Fruit fly (Drosophila melanogaster) whole organism, embryonic: ENCODE data around the gene Glyat.

Experiments used
- Adf1 ChIP-seq: fragments of 200-800 bp; sonication (Bioruptor generic); IDR thresholded peaks from 2 replicates; pipeline ENCODE4 v1.3.6; 2022; ENCODE audit warnings: missing biosample characterization, missing genetic modification characterization
- BEAF-32 ChIP-seq: fragments of 200-800 bp; sonication (Bioruptor generic); optimal IDR thresholded peaks from 3 replicates; lab custom pipeline; 2017; ENCODE audit warnings: missing biosample characterization, missing genetic modification characterization, mild to moderate bottlenecking, moderate library complexity, missing genetic modification reagents
- CG10267 ChIP-seq: fragments of 200-800 bp; sonication (Bioruptor generic); optimal IDR thresholded peaks from 2 replicates; lab custom pipeline; 2018; ENCODE audit warnings: missing biosample characterization, mild to moderate bottlenecking, missing genetic modification characterization, moderate library complexity
- CG10274 ChIP-seq: fragments of 200-800 bp; sonication (Bioruptor generic); optimal IDR thresholded peaks from 3 replicates; lab custom pipeline; 2017; ENCODE audit warnings: missing biosample characterization, mild to moderate bottlenecking, missing genetic modification characterization
- CG10366 ChIP-seq: fragments of 200-800 bp; sonication (Bioruptor generic); IDR thresholded peaks from 2 replicates; pipeline ENCODE4 v1.3.6; 2022; ENCODE audit warnings: missing biosample characterization, missing genetic modification characterization
- CG13775 ChIP-seq: fragments of 200-800 bp; sonication (Bioruptor generic); optimal IDR thresholded peaks from 3 replicates; lab custom pipeline; 2017; ENCODE audit warnings: missing biosample characterization, mild to moderate bottlenecking, missing genetic modification characterization
- CG14441 ChIP-seq: fragments of 200-800 bp; sonication (Bioruptor generic); IDR thresholded peaks from 2 replicates; pipeline ENCODE4 v1.3.6; 2022; ENCODE audit warnings: missing biosample characterization, missing genetic modification characterization
- CG15514 ChIP-seq: fragments of 200-800 bp; sonication (Bioruptor generic); optimal IDR thresholded peaks from 3 replicates; lab custom pipeline; 2017; ENCODE audit warnings: missing biosample characterization, missing genetic modification characterization, mild to moderate bottlenecking, moderate library complexity, missing genetic modification reagents
- CG18476 ChIP-seq: fragments of 200-800 bp; sonication (Bioruptor generic); optimal IDR thresholded peaks from 2 replicates; lab custom pipeline; 2016; ENCODE audit warnings: missing biosample characterization, mild to moderate bottlenecking, missing genetic modification characterization
- CG18764 ChIP-seq: fragments of 200-800 bp; sonication (Bioruptor generic); optimal IDR thresholded peaks from 3 replicates; lab custom pipeline; 2016; ENCODE audit warnings: missing biosample characterization, missing genetic modification characterization
- CG30431 ChIP-seq: fragments of 200-800 bp; sonication (Bioruptor generic); optimal IDR thresholded peaks from 2 replicates; lab custom pipeline; 2017; ENCODE audit warnings: missing biosample characterization, missing genetic modification characterization
- CG31224 ChIP-seq: fragments of 200-800 bp; sonication (Bioruptor generic); IDR thresholded peaks from 2 replicates; pipeline ENCODE4 v1.3.6; 2022; ENCODE audit warnings: missing biosample characterization, missing genetic modification characterization
- CG31441 ChIP-seq: fragments of 200-800 bp; sonication (Bioruptor generic); IDR thresholded peaks from 2 replicates; pipeline ENCODE4 v1.3.6; 2022; ENCODE audit warnings: missing biosample characterization, missing genetic modification characterization
- CG34422 ChIP-seq: fragments of 200-800 bp; sonication (Bioruptor generic); IDR thresholded peaks from 3 replicates; pipeline ENCODE4 v1.3.6; 2022; ENCODE audit warnings: missing biosample characterization, missing genetic modification characterization
- CG6854 ChIP-seq: fragments of 200-800 bp; sonication (Bioruptor generic); optimal IDR thresholded peaks from 3 replicates; lab custom pipeline; 2017; ENCODE audit warnings: missing biosample characterization, mild to moderate bottlenecking, missing genetic modification characterization
- CG7357 ChIP-seq: fragments of 200-800 bp; sonication (Bioruptor generic); IDR thresholded peaks from 3 replicates; pipeline ENCODE4 v1.3.6; 2022; ENCODE audit warnings: missing biosample characterization, missing genetic modification characterization
- CG7745 ChIP-seq: fragments of 200-800 bp; sonication (Bioruptor generic); optimal IDR thresholded peaks from 2 replicates; lab custom pipeline; 2018; ENCODE audit warnings: missing biosample characterization, mild to moderate bottlenecking, missing genetic modification characterization, moderate library complexity
- CG8290 ChIP-seq, 3 experiments: fragments of 200-800 bp; sonication (Bioruptor generic); optimal IDR thresholded peaks; 2 replicates each; lab custom pipeline; 2016 to 2019; ENCODE audit warnings: missing biosample characterization in 3 of 3, missing genetic modification characterization in 3 of 3, mild to moderate bottlenecking in 2 of 3, moderate library complexity in 1 of 3
- D ChIP-seq, 2 experiments: fragments of 200-800 bp in 1 of 2; fragments of >200 bp in 1 of 2; sonication (Bioruptor generic) in 1 of 2; optimal IDR thresholded peaks; 2 replicates in 1 of 2; 3 replicates in 1 of 2; lab custom pipeline; 2017; ENCODE audit warnings: mild to moderate bottlenecking in 1 of 2, missing biosample characterization in 1 of 2, missing genetic modification characterization in 1 of 2, missing genetic modification reagents in 1 of 2
- Ets65A ChIP-seq: fragments of 200-800 bp; sonication (Bioruptor generic); peaks from one replicate; lab custom pipeline; 2016; ENCODE audit warnings: missing biosample characterization, missing genetic modification characterization
- Fer3 ChIP-seq: fragments of 200-800 bp; sonication (Bioruptor generic); optimal IDR thresholded peaks from 2 replicates; lab custom pipeline; 2018; ENCODE audit warnings: missing biosample characterization, mild to moderate bottlenecking, missing genetic modification characterization, moderate library complexity
- Lhr ChIP-seq: fragments of 200-800 bp; sonication (Bioruptor generic); optimal IDR thresholded peaks from 3 replicates; lab custom pipeline; 2017; ENCODE audit warnings: mild to moderate bottlenecking, missing biosample characterization, missing genetic modification reagents, missing genetic modification characterization
- MBD-R2 ChIP-seq: fragments of 200-800 bp; sonication (Bioruptor generic); IDR thresholded peaks from 2 replicates; pipeline ENCODE4 v1.3.6; 2022; ENCODE audit warnings: missing biosample characterization, missing genetic modification characterization
- MESR4 ChIP-seq: fragments of 200-800 bp; sonication (Bioruptor generic); optimal IDR thresholded peaks from 2 replicates; lab custom pipeline; 2018; ENCODE audit warnings: missing biosample characterization, mild to moderate bottlenecking, missing genetic modification characterization, moderate library complexity
- Mes4 ChIP-seq: fragments of 200-800 bp; sonication (Bioruptor generic); optimal IDR thresholded peaks from 2 replicates; lab custom pipeline; 2016; ENCODE audit warnings: missing biosample characterization, missing genetic modification characterization
- Optix ChIP-seq: fragments of 200-800 bp; sonication (Bioruptor generic); IDR thresholded peaks from 3 replicates; pipeline ENCODE4 v1.3.6; 2022; ENCODE audit warnings: missing biosample characterization, missing genetic modification characterization
- Ptx1 ChIP-seq: fragments of 200-800 bp; sonication (Bioruptor generic); IDR thresholded peaks from 2 replicates; pipeline ENCODE4 v1.3.6; 2022; ENCODE audit warnings: missing biosample characterization, missing genetic modification characterization
- Rx ChIP-seq: fragments of 200-800 bp; sonication (Bioruptor generic); IDR thresholded peaks from 2 replicates; pipeline ENCODE4 v1.3.6; 2022; ENCODE audit warnings: missing biosample characterization, missing genetic modification characterization
- Taf1 ChIP-seq: fragments of 200-800 bp; sonication (Bioruptor generic); IDR thresholded peaks from 2 replicates; pipeline ENCODE4 v1.3.6; 2022; ENCODE audit warnings: missing biosample characterization, missing genetic modification characterization
- YL-1 ChIP-seq: fragments of 200-800 bp; sonication (Bioruptor generic); optimal IDR thresholded peaks from 3 replicates; lab custom pipeline; 2017; ENCODE audit warnings: missing biosample characterization, mild to moderate bottlenecking, missing genetic modification characterization
- amos ChIP-seq: fragments of 200-800 bp; sonication (Bioruptor generic); IDR thresholded peaks from 2 replicates; pipeline ENCODE4 v1.3.6; 2022; ENCODE audit warnings: missing biosample characterization, missing genetic modification characterization; ENCODE audit not compliant: partially characterized antibody
- bcd ChIP-seq: fragments of 200-800 bp; sonication (Bioruptor generic); optimal IDR thresholded peaks from 2 replicates; lab custom pipeline; 2017; ENCODE audit warnings: missing biosample characterization, mild to moderate bottlenecking, missing genetic modification characterization
- btn ChIP-seq: fragments of 200-800 bp; sonication (Bioruptor generic); optimal IDR thresholded peaks from 2 replicates; lab custom pipeline; 2016; ENCODE audit warnings: missing biosample characterization, missing genetic modification characterization
- chif ChIP-seq, 2 experiments: fragments of 200-800 bp; sonication (Bioruptor generic); optimal IDR thresholded peaks; 3 replicates each; lab custom pipeline; 2016; ENCODE audit warnings: missing biosample characterization in 2 of 2, missing genetic modification characterization in 2 of 2
- chinmo ChIP-seq: fragments of 200-800 bp; sonication (Bioruptor generic); IDR thresholded peaks from 4 replicates; pipeline ENCODE4 v1.3.6; 2022; ENCODE audit warnings: missing biosample characterization, missing genetic modification characterization; ENCODE audit not compliant: partially characterized antibody
- dm ChIP-seq: fragments of 200-800 bp; sonication (Bioruptor generic); optimal IDR thresholded peaks from 3 replicates; lab custom pipeline; 2016; ENCODE audit warnings: missing biosample characterization, missing genetic modification characterization
- ewg ChIP-seq: fragments of 200-800 bp; sonication (Bioruptor generic); optimal IDR thresholded peaks from 3 replicates; lab custom pipeline; 2017; ENCODE audit warnings: mild to moderate bottlenecking, missing biosample characterization, missing genetic modification reagents, missing genetic modification characterization
- exex ChIP-seq: fragments of 200-800 bp; sonication (Bioruptor generic); optimal IDR thresholded peaks from 4 replicates; lab custom pipeline; 2018; ENCODE audit warnings: missing biosample characterization, mild to moderate bottlenecking, missing genetic modification characterization, moderate library complexity
- gem ChIP-seq: fragments of 200-800 bp; sonication (Bioruptor generic); optimal IDR thresholded peaks from 2 replicates; lab custom pipeline; 2019; ENCODE audit warnings: missing biosample characterization, mild to moderate bottlenecking, missing genetic modification characterization, moderate library complexity
- inv ChIP-seq: fragments of 200-800 bp; sonication (Bioruptor generic); IDR thresholded peaks from 2 replicates; pipeline ENCODE4 v1.3.6; 2022; ENCODE audit warnings: missing biosample characterization, missing genetic modification characterization; ENCODE audit not compliant: partially characterized antibody
- jing ChIP-seq: fragments of 200-800 bp; sonication (Bioruptor generic); optimal IDR thresholded peaks from 2 replicates; lab custom pipeline; 2018; ENCODE audit warnings: missing biosample characterization, mild to moderate bottlenecking, missing genetic modification characterization
- lilli ChIP-seq: fragments of 200-800 bp; sonication (Bioruptor generic); optimal IDR thresholded peaks from 3 replicates; lab custom pipeline; 2016; ENCODE audit warnings: missing biosample characterization, missing genetic modification characterization
- luna ChIP-seq: fragments of 200-800 bp; sonication (Bioruptor generic); optimal IDR thresholded peaks from 2 replicates; lab custom pipeline; 2016; ENCODE audit warnings: missing biosample characterization, missing genetic modification characterization
- mam ChIP-seq: fragments of 200-800 bp; sonication (Bioruptor generic); optimal IDR thresholded peaks from 3 replicates; lab custom pipeline; 2016; ENCODE audit warnings: missing biosample characterization, missing genetic modification characterization
- pfk ChIP-seq: fragments of 200-800 bp; sonication (Bioruptor generic); optimal IDR thresholded peaks from 2 replicates; lab custom pipeline; 2018; ENCODE audit warnings: missing biosample characterization, mild to moderate bottlenecking, missing genetic modification characterization, moderate library complexity
- sens ChIP-seq: fragments of 200-800 bp; sonication (Bioruptor generic); peaks from one replicate; lab custom pipeline; 2016; ENCODE audit warnings: missing biosample characterization, missing genetic modification characterization
- so ChIP-seq: fragments of 200-800 bp; sonication (Bioruptor generic); IDR thresholded peaks from 3 replicates; pipeline ENCODE4 v1.3.6; 2022; ENCODE audit warnings: missing biosample characterization, missing genetic modification characterization
- vfl ChIP-seq: fragments of 200-800 bp; sonication (Bioruptor generic); optimal IDR thresholded peaks from 2 replicates; lab custom pipeline; 2016; ENCODE audit warnings: missing biosample characterization, missing genetic modification characterization
- wek ChIP-seq: fragments of 200-800 bp; sonication (Bioruptor generic); optimal IDR thresholded peaks from 3 replicates; lab custom pipeline; 2018; ENCODE audit warnings: missing biosample characterization, mild to moderate bottlenecking, missing genetic modification characterization, moderate library complexity

Glyat gene

DNA sequence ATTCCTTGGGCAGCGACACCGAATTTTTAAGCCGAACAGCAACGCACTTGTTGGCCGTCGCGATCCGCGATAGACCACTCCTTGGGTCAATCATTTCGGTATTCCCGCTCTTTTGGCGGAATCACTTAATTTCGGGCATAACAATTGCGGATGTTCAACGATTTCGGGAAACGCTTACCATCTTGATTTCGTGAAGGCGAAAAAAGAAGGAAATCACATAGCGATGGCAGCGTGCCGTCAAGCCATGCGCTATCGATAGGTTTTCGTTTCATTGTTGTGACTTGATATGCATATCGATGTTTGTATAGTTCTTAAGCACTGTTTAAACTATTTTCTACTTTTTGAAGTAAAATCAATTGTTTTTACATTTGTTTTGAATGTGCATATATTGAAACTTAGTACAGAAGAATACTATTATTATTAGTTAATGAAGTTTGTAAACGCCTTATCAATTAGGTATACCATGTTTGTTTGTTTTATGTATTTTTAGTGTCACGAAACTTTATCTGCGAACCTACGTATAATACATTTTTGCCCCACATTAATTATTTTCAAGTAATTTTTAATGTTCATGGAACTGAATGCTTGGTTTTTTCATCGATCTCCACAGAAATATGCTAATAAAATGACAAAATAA lies 32.3 kb upstream of the Glyat start, which contains the start of gene RpL36A (continued):
- TF ChIP-seq CG31224 (peak; percentile 20; the same call in 1 of the 2 replicates), MBD-R2 (GFP tag; lab: Robert Waterston, UW) (peak; percentile 24; the same call in 1 of the 2 replicates), luna (peak; percentile 39), Ets65A (GFP tag; lab: Kevin White, UChicago) (peak; percentile 93), ewg (GFP tag; lab: Kevin White, UChicago) (no peak), wek (GFP tag; lab: Kevin White, UChicago) (peak; percentile 82), vfl (no peak), amos (GFP tag; lab: Robert Waterston, UW) (peak; percentile 97), CG7357 (GFP tag; lab: Robert Waterston, UW) (0 out of 3 replicates have a peak, but pooled peaks have one; percentile 42), CG10267 (tag; lab: Kevin White, UChicago) (peak; percentile 63), chif (GFP tag; optimal IDR thresholded peaks at IDR 0.05; lab: Kevin White, UChicago) (peak in 1 of 2 experiments; percentile 63), btn (no peak), MESR4 (GFP tag; lab: Kevin White, UChicago) (peak; percentile 100), pfk (GFP tag; lab: Kevin White, UChicago) (peak; percentile 61), Optix (0 out of 3 replicates have a peak, but pooled peaks have one; percentile 40), CG10366 (peak; percentile 60), Rx (GFP tag; lab: Robert Waterston, UW) (no peak), CG6854 (GFP tag; lab: Kevin White, UChicago) (peak; percentile 75), inv (GFP tag; lab: Robert Waterston, UW) (peak; percentile 86), sens (GFP tag; lab: Kevin White, UChicago) (peak; percentile 82), lilli (GFP tag; lab: Kevin White, UChicago) (peak; percentile 56), CG18764 (GFP tag; lab: Kevin White, UChicago) (no peak), Lhr (GFP tag; lab: Kevin White, UChicago) (peak; percentile 16), Taf1 (GFP tag; lab: Robert Waterston, UW) (no peak), Ptx1 (GFP tag; lab: Robert Waterston, UW) (peak; percentile 47), BEAF-32 (GFP tag; lab: Kevin White, UChicago) (peak; percentile 92), Mes4 (peak; percentile 92), CG14441 (GFP tag; lab: Robert Waterston, UW) (peak; percentile 51), CG10274 (GFP tag; lab: Kevin White, UChicago) (no peak), dm (GFP tag; lab: Kevin White, UChicago) (peak; percentile 89), mam (peak; percentile 66), CG31441 (GFP tag; lab: Robert Waterston, UW) (no peak; the same call in none of the 2 replicates), Fer3 (tag; lab: Kevin White, UChicago) (peak; percentile 68), Adf1 (GFP tag; lab: Robert Waterston, UW) (peak; percentile 22; the same call in 1 of the 2 replicates), so (peak; percentile 76; the same call in 2 of the 3 replicates), CG34422 (GFP tag; lab: Robert Waterston, UW) (0 out of 3 replicates have a peak, but pooled peaks have one; percentile 39)

dm6 chr2L:8040872-8041271 lies 30.4 kb upstream of the Glyat start, which contains the start of gene CCDC53:
Gene CCDC53 (plus strand): TSS chr2L:8041106.
- TF ChIP-seq so (no peak), CG8290 (GFP tag; optimal IDR thresholded peaks at IDR 0.05; lab: Kevin White, UChicago) (no peak), CG8290 (tag; optimal IDR thresholded peaks at IDR 0.05; lab: Kevin White, UChicago) (no peak), D (optimal IDR thresholded peaks at IDR 0.05; lab: Kevin White, UChicago) (no peak), D (GFP tag; optimal IDR thresholded peaks at IDR 0.05; lab: Kevin White, UChicago) (no peak), YL-1 (peak; percentile 16), CG18476 (no peak), bcd (GFP tag; lab: Kevin White, UChicago) (no peak), exex (tag; lab: Kevin White, UChicago) (no peak), CG7745 (tag; lab: Kevin White, UChicago) (no peak), jing (no peak), MBD-R2 (GFP tag; lab: Robert Waterston, UW) (peak; percentile 49; the same call in 1 of the 2 replicates), CG13775 (GFP tag; lab: Kevin White, UChicago) (no peak), CG30431 (GFP tag; lab: Kevin White, UChicago) (no peak), gem (tag; lab: Kevin White, UChicago) (no peak), CG15514 (peak; percentile 17), chinmo (GFP tag; lab: Robert Waterston, UW) (peak; percentile 70; the same call in 2 of the 4 replicates)
